Worm (Caenorhabditis elegans) whole organism, young adult: ENCODE data around the gene B0244.10.
A peak's percentile ranks its signal among the peaks of the same experiment; 100 is the strongest.

Experiments used
- B0035.1 ChIP-seq: sonication (generic microtip); optimal IDR thresholded peaks from 2 replicates; lab custom pipeline; 2016; ENCODE audit warnings: missing genetic modification characterization, mild to moderate bottlenecking, missing compliant biosample characterization, missing genotype, missing genetic modification reagents
- C06A6.2 ChIP-seq: fragments of 200-800 bp; sonication (Bioruptor generic); conservative IDR thresholded peaks from 2 replicates; pipeline ENCODE4 v1.3.6; 2022; ENCODE audit warnings: missing genetic modification characterization, missing compliant biosample characterization
- D2030.7 ChIP-seq: fragments of 200-800 bp; sonication (Bioruptor generic); IDR thresholded peaks from 2 replicates; pipeline ENCODE4 v1.3.6; 2022; ENCODE audit warnings: missing genetic modification reagents, missing genetic modification characterization, missing compliant biosample characterization
- F10E7.11 ChIP-seq: sonication (generic microtip); optimal IDR thresholded peaks from 2 replicates; lab custom pipeline; 2017; ENCODE audit warnings: mild to moderate bottlenecking, missing genetic modification characterization, moderate library complexity, missing compliant biosample characterization
- F39B2.1 ChIP-seq: fragments of 200-800 bp; sonication (Bioruptor generic); IDR thresholded peaks from 2 replicates; pipeline ENCODE4 v1.3.6; 2022; ENCODE audit warnings: missing genetic modification reagents, missing genetic modification characterization, missing compliant biosample characterization
- F49E8.2 ChIP-seq: sonication (generic microtip); optimal IDR thresholded peaks from 3 replicates; lab custom pipeline; 2017; ENCODE audit warnings: missing genetic modification characterization, mild to moderate bottlenecking, missing compliant biosample characterization, antibody characterized with exemption, moderate library complexity; ENCODE audit not compliant: insufficient read depth
- F52B5.7 ChIP-seq: sonication (generic microtip); optimal IDR thresholded peaks from 2 replicates; lab custom pipeline; 2016; ENCODE audit warnings: mild to moderate bottlenecking, missing genetic modification characterization, missing compliant biosample characterization
- F57A8.1 ChIP-seq: fragments of 200-800 bp; sonication (Bioruptor generic); optimal IDR thresholded peaks from 2 replicates; lab custom pipeline; 2018; ENCODE audit warnings: mild to moderate bottlenecking, missing genetic modification characterization, moderate library complexity, missing compliant biosample characterization
- T07F8.4 ChIP-seq: sonication (generic microtip); optimal IDR thresholded peaks from 2 replicates; lab custom pipeline; 2016; ENCODE audit warnings: mild to moderate bottlenecking, missing genetic modification characterization, moderate library complexity, missing compliant biosample characterization
- T26A5.8 ChIP-seq: sonication (generic microtip); optimal IDR thresholded peaks from 2 replicates; lab custom pipeline; 2016; ENCODE audit warnings: missing genetic modification characterization, missing compliant biosample characterization
- Y53G8AR.9 ChIP-seq: fragments of 200-800 bp; sonication (Bioruptor generic); conservative IDR thresholded peaks from 2 replicates; pipeline ENCODE4 v1.3.6; 2022; ENCODE audit warnings: missing genetic modification reagents, missing genetic modification characterization, missing compliant biosample characterization
- Y79H2A.3 ChIP-seq: fragments of 200-800 bp; sonication (Bioruptor generic); conservative IDR thresholded peaks from 2 replicates; pipeline ENCODE4 v1.3.6; 2022; ENCODE audit warnings: missing genetic modification reagents, missing genetic modification characterization, missing compliant biosample characterization
- Y95B8A.8 ChIP-seq: fragments of 200-800 bp; sonication (Bioruptor generic); IDR thresholded peaks from 2 replicates; pipeline ENCODE4 v1.3.6; 2022; ENCODE audit warnings: missing genetic modification reagents, missing genetic modification characterization, missing compliant biosample characterization
- aptf-3 ChIP-seq: fragments of 200-800 bp; sonication (Bioruptor generic); IDR thresholded peaks from 2 replicates; pipeline ENCODE4 v1.3.6; 2022; ENCODE audit warnings: missing genetic modification characterization, missing compliant biosample characterization
- attf-3 ChIP-seq: fragments of 200-800 bp; sonication (Bioruptor generic); conservative IDR thresholded peaks from 2 replicates; pipeline ENCODE4 v1.3.6; 2022; ENCODE audit warnings: missing genetic modification reagents, missing genetic modification characterization, missing compliant biosample characterization
- attf-6 ChIP-seq: fragments of 200-800 bp; sonication (Bioruptor generic); IDR thresholded peaks from 2 replicates; pipeline ENCODE4 v1.3.6; 2022; ENCODE audit warnings: missing genetic modification reagents, missing genetic modification characterization, missing compliant biosample characterization
- ccch-3 ChIP-seq: fragments of 200-800 bp; sonication (Bioruptor generic); optimal IDR thresholded peaks from 2 replicates; lab custom pipeline; 2018; ENCODE audit warnings: mild to moderate bottlenecking, missing genetic modification characterization, missing compliant biosample characterization
- cebp-1 ChIP-seq, 2 experiments: fragments of 200-800 bp in 1 of 2; sonication (Bioruptor generic) in 1 of 2; sonication (generic microtip) in 1 of 2; IDR thresholded peaks in 1 of 2; optimal IDR thresholded peaks in 1 of 2; 2 replicates each; pipeline versions ENCODE4 v1.3.6 to Lab custom; 2017 to 2022; ENCODE audit warnings: missing compliant biosample characterization in 2 of 2, missing genetic modification characterization in 2 of 2, mild to moderate bottlenecking in 1 of 2, missing genetic modification reagents in 1 of 2, moderate library complexity in 1 of 2
- cebp-2 ChIP-seq: fragments of 200-800 bp; sonication (Bioruptor generic); IDR thresholded peaks from 2 replicates; pipeline ENCODE4 v1.3.6; 2022; ENCODE audit warnings: missing genetic modification characterization, missing compliant biosample characterization
- ceh-58 ChIP-seq: fragments of 200-800 bp; sonication (Bioruptor generic); IDR thresholded peaks from 2 replicates; pipeline ENCODE4 v1.3.6; 2022; ENCODE audit warnings: missing genetic modification characterization, missing compliant biosample characterization
- ekl-4 ChIP-seq: fragments of 200-800 bp; sonication (Bioruptor generic); IDR thresholded peaks from 2 replicates; pipeline ENCODE4 v1.3.6; 2022; ENCODE audit warnings: missing genetic modification reagents, missing genetic modification characterization, missing compliant biosample characterization
- hlh-26 ChIP-seq: fragments of 200-800 bp; sonication (Bioruptor generic); conservative IDR thresholded peaks from 2 replicates; pipeline ENCODE4 v1.3.6; 2022; ENCODE audit warnings: missing genetic modification reagents, missing genetic modification characterization, missing compliant biosample characterization
- let-607 ChIP-seq, 2 experiments: fragments of 200-800 bp in 1 of 2; sonication (Bioruptor generic) in 1 of 2; sonication (generic microtip) in 1 of 2; optimal IDR thresholded peaks; 2 replicates each; lab custom pipeline; 2016 to 2018; ENCODE audit warnings: mild to moderate bottlenecking in 2 of 2, missing compliant biosample characterization in 2 of 2, missing genetic modification characterization in 2 of 2, moderate library complexity in 2 of 2, missing genotype in 1 of 2
- lin-40 ChIP-seq: sonication (generic microtip); optimal IDR thresholded peaks from 2 replicates; lab custom pipeline; 2016; ENCODE audit warnings: missing genetic modification characterization, mild to moderate bottlenecking, missing compliant biosample characterization, missing genotype, missing genetic modification reagents
- lir-1 ChIP-seq: fragments of 200-800 bp; sonication (Bioruptor generic); conservative IDR thresholded peaks from 2 replicates; pipeline ENCODE4 v1.3.6; 2022; ENCODE audit warnings: missing genetic modification reagents, missing genetic modification characterization, missing compliant biosample characterization
- madf-10 ChIP-seq: sonication (generic microtip); optimal IDR thresholded peaks from 2 replicates; lab custom pipeline; 2016; ENCODE audit warnings: mild to moderate bottlenecking, missing genetic modification characterization, missing compliant biosample characterization
- madf-3 ChIP-seq: fragments of 200-800 bp; sonication (Bioruptor generic); IDR thresholded peaks from 2 replicates; pipeline ENCODE4 v1.3.6; 2022; ENCODE audit warnings: missing genetic modification reagents, missing genetic modification characterization, missing compliant biosample characterization
- madf-6 ChIP-seq: fragments of 200-800 bp; sonication (Bioruptor generic); IDR thresholded peaks from 2 replicates; pipeline ENCODE4 v1.3.6; 2022; ENCODE audit warnings: missing genetic modification reagents, missing genetic modification characterization, missing compliant biosample characterization
- mxl-1 ChIP-seq: sonication (generic microtip); optimal IDR thresholded peaks from 2 replicates; lab custom pipeline; 2016; ENCODE audit warnings: missing genetic modification characterization, missing compliant biosample characterization
- nfya-2 ChIP-seq: fragments of 200-800 bp; sonication (Bioruptor generic); IDR thresholded peaks from 2 replicates; pipeline ENCODE4 v1.3.6; 2022; ENCODE audit warnings: missing genetic modification reagents, missing genetic modification characterization, missing compliant biosample characterization
- nhr-120 ChIP-seq: fragments of 200-800 bp; sonication (Bioruptor generic); IDR thresholded peaks from 2 replicates; pipeline ENCODE4 v1.3.6; 2022; ENCODE audit warnings: missing genetic modification characterization, missing compliant biosample characterization
- nhr-179 ChIP-seq: sonication (generic microtip); optimal IDR thresholded peaks from 2 replicates; lab custom pipeline; 2016; ENCODE audit warnings: mild to moderate bottlenecking, missing genetic modification characterization, missing compliant biosample characterization
- nhr-80 ChIP-seq: sonication (generic microtip); optimal IDR thresholded peaks from 2 replicates; lab custom pipeline; 2016; ENCODE audit warnings: missing genetic modification characterization, missing compliant biosample characterization
- nhr-90 ChIP-seq: sonication (generic microtip); optimal IDR thresholded peaks from 2 replicates; lab custom pipeline; 2016; ENCODE audit warnings: missing genotype, mild to moderate bottlenecking, missing genetic modification characterization, missing compliant biosample characterization
- pha-4 ChIP-seq: fragments of 150-350 bp; sonication (generic microtip); optimal IDR thresholded peaks from 2 replicates; lab custom pipeline; 2014; ENCODE audit warnings: missing biosample characterization, missing genetic modification reagents, missing genetic modification characterization
- repo-1 ChIP-seq: sonication (generic microtip); optimal IDR thresholded peaks from 2 replicates; lab custom pipeline; 2017; ENCODE audit warnings: mild to moderate bottlenecking, missing genetic modification characterization, missing compliant biosample characterization
- snpc-1.3 ChIP-seq: sonication (generic microtip); optimal IDR thresholded peaks from 2 replicates; lab custom pipeline; 2017; ENCODE audit warnings: missing genetic modification characterization, mild to moderate bottlenecking, missing compliant biosample characterization, antibody characterized with exemption, moderate library complexity, missing genotype, missing genetic modification reagents; ENCODE audit not compliant: insufficient read depth
- snpc-4 ChIP-seq, 5 experiments: fragments of 150-350 bp in 1 of 5; sonication (generic microtip) in 4 of 5; optimal IDR thresholded peaks; 2 replicates each; lab custom pipeline; 2014 to 2018; ENCODE audit warnings: missing genetic modification characterization in 5 of 5, missing biosample characterization in 3 of 5, antibody characterized with exemption in 2 of 5, mild to moderate bottlenecking in 2 of 5, missing compliant biosample characterization in 2 of 5, missing genotype in 2 of 5, moderate library complexity in 2 of 5, missing genetic modification reagents in 1 of 5
- somi-1 ChIP-seq: fragments of 200-800 bp; sonication (Bioruptor generic); optimal IDR thresholded peaks from 2 replicates; lab custom pipeline; 2018; ENCODE audit warnings: mild to moderate bottlenecking, missing genetic modification characterization, missing compliant biosample characterization
- sptf-2 ChIP-seq: fragments of 200-800 bp; sonication (Bioruptor generic); optimal IDR thresholded peaks from 2 replicates; lab custom pipeline; 2018; ENCODE audit warnings: mild to moderate bottlenecking, missing genetic modification characterization, missing compliant biosample characterization
- tbx-9 ChIP-seq: sonication (generic microtip); optimal IDR thresholded peaks from 2 replicates; lab custom pipeline; 2016; ENCODE audit warnings: borderline replicate concordance, missing genetic modification characterization, inconsistent platforms, missing compliant biosample characterization
- zfh-2 ChIP-seq: fragments of 200-800 bp; sonication (Bioruptor generic); conservative IDR thresholded peaks from 2 replicates; pipeline ENCODE4 v1.3.6; 2022; ENCODE audit warnings: missing genetic modification reagents, missing genetic modification characterization, missing compliant biosample characterization
- zim-3 ChIP-seq: sonication (generic microtip); optimal IDR thresholded peaks from 2 replicates; lab custom pipeline; 2017; ENCODE audit warnings: mild to moderate bottlenecking, missing genetic modification characterization, moderate library complexity, missing compliant biosample characterization
- ztf-22 ChIP-seq: fragments of 200-800 bp; sonication (Bioruptor generic); optimal IDR thresholded peaks from 2 replicates; lab custom pipeline; 2018; ENCODE audit warnings: mild to moderate bottlenecking, missing genetic modification characterization, moderate library complexity, missing compliant biosample characterization
- ztf-26 ChIP-seq: sonication (generic microtip); optimal IDR thresholded peaks from 2 replicates; lab custom pipeline; 2017; ENCODE audit warnings: missing genetic modification characterization, missing compliant biosample characterization
- ztf-3 ChIP-seq: fragments of 200-800 bp; sonication (Bioruptor generic); optimal IDR thresholded peaks from 2 replicates; lab custom pipeline; 2018; ENCODE audit warnings: mild to moderate bottlenecking, missing genetic modification characterization, missing compliant biosample characterization
- ztf-6 ChIP-seq: fragments of 200-800 bp; sonication (Bioruptor generic); IDR thresholded peaks from 2 replicates; pipeline ENCODE4 v1.3.6; 2022; ENCODE audit warnings: missing genetic modification reagents, missing genetic modification characterization, missing compliant biosample characterization

The B0244.10 gene

ce11 chrIII:5727827-5728226, 7.1 kb upstream of the B0244.10 start, which contains the start of gene egg-1 (continued):
- no peak for TF ChIP-seq nhr-179 (tag; lab: Kevin White, UChicago)
- TF ChIP-seq T26A5.8, result no peak
- no peak for TF ChIP-seq madf-10 (tag; lab: Kevin White, UChicago)
- no peak for TF ChIP-seq let-607 (tag; optimal IDR thresholded peaks at IDR 0.05; lab: Kevin White, UChicago)
- no peak for TF ChIP-seq nhr-120 (GFP tag; lab: Robert Waterston, UW)
- no peak for TF ChIP-seq mxl-1
- TF ChIP-seq ztf-6 (GFP tag; lab: Robert Waterston, UW), result no peak
- peak; percentile 17; the same call in 1 of the 2 replicates for TF ChIP-seq attf-3 (GFP tag; lab: Robert Waterston, UW)
- peak; percentile 12 for TF ChIP-seq repo-1 (tag; lab: Kevin White, UChicago)
- TF ChIP-seq nhr-90, result no peak
- TF ChIP-seq F10E7.11 (tag; lab: Kevin White, UChicago), result no peak
- peak; percentile 99 for TF ChIP-seq madf-6
- no peak for TF ChIP-seq sptf-2
- TF ChIP-seq ccch-3 (GFP tag; lab: Kevin White, UChicago), result no peak
- no peak for TF ChIP-seq B0035.1 (tag; lab: Kevin White, UChicago)
- no peak for TF ChIP-seq lin-40 (tag; lab: Kevin White, UChicago)
- TF ChIP-seq C06A6.2 (GFP tag; lab: Robert Waterston, UW), result no peak
- TF ChIP-seq Y79H2A.3 (GFP tag; lab: Robert Waterston, UW), result peak; percentile 50; the same call in 1 of the 2 replicates
- TF ChIP-seq ztf-22 (GFP tag; lab: Kevin White, UChicago), result no peak
- no peak for TF ChIP-seq somi-1
- TF ChIP-seq tbx-9 (tag; lab: Kevin White, UChicago), result no peak
- TF ChIP-seq ceh-58 (GFP tag; lab: Robert Waterston, UW), result no peak
- no peak for TF ChIP-seq nhr-80 (tag; lab: Kevin White, UChicago)
- peak; percentile 93 for TF ChIP-seq snpc-1.3 (tag; lab: Kevin White, UChicago)
- no peak for TF ChIP-seq cebp-1 (GFP tag; IDR thresholded peaks at IDR 0.05; lab: Robert Waterston, UW)
- TF ChIP-seq cebp-1 (tag; optimal IDR thresholded peaks at IDR 0.05; lab: Kevin White, UChicago), result no peak
- peak; percentile 92 for TF ChIP-seq F49E8.2 (tag; lab: Kevin White, UChicago)
- TF ChIP-seq Y53G8AR.9 (GFP tag; lab: Robert Waterston, UW), result peak; percentile 44; the same call in 1 of the 2 replicates
- 0 out of 2 replicates have a peak, but pooled peaks have one; percentile 21 for TF ChIP-seq attf-6 (GFP tag; lab: Robert Waterston, UW)
- no peak for TF ChIP-seq pha-4 (tag; lab: Kevin White, UChicago)
- no peak for TF ChIP-seq F57A8.1 (GFP tag; lab: Kevin White, UChicago)
- TF ChIP-seq hlh-26 (GFP tag; lab: Robert Waterston, UW), result no peak
- no peak for TF ChIP-seq ztf-26 (tag; lab: Kevin White, UChicago)
- no peak for TF ChIP-seq ztf-3
- no peak for TF ChIP-seq nfya-2 (GFP tag; lab: Robert Waterston, UW)
- no peak for TF ChIP-seq cebp-2
- TF ChIP-seq zim-3 (tag; lab: Kevin White, UChicago), result no peak
- TF ChIP-seq F39B2.1 (GFP tag; lab: Robert Waterston, UW), result no peak
- TF ChIP-seq F52B5.7 (tag; lab: Kevin White, UChicago), result no peak
- peak; percentile 93 for TF ChIP-seq Y95B8A.8 (GFP tag; lab: Robert Waterston, UW)
- peak; percentile 83 for TF ChIP-seq madf-3 (GFP tag; lab: Robert Waterston, UW)
- TF ChIP-seq zfh-2 (GFP tag; lab: Robert Waterston, UW), result no peak
- no peak for TF ChIP-seq aptf-3 (GFP tag; lab: Robert Waterston, UW)
- TF ChIP-seq lir-1 (GFP tag; lab: Robert Waterston, UW), result peak; percentile 52; the same call in 1 of the 2 replicates
- no peak for TF ChIP-seq T07F8.4 (tag; lab: Kevin White, UChicago)
- peak; percentile 40 for TF ChIP-seq snpc-4 (GFP tag; optimal IDR thresholded peaks at IDR 0.05; lab: Kevin White, UChicago)
- TF ChIP-seq snpc-4 (tag; optimal IDR thresholded peaks at IDR 0.05; lab: Kevin White, UChicago), result peak in 3 of 4 experiments; percentile 8 to 60 (median 59)
- 0 out of 2 replicates have a peak, but pooled peaks have one; percentile 59 for TF ChIP-seq ekl-4 (GFP tag; lab: Robert Waterston, UW)
- peak; percentile 93 for TF ChIP-seq D2030.7
